Worm (Caenorhabditis elegans) whole organism, L3 larva: ENCODE measurements around the gene sphk-1.

Experiments used
- hmg-11 ChIP-seq: sonication (generic microtip); optimal IDR thresholded peaks from 2 replicates; lab custom pipeline; 2016; ENCODE audit warnings: missing genetic modification characterization, missing compliant biosample characterization
- lin-39 ChIP-seq: fragments of 150-350 bp; optimal IDR thresholded peaks from 2 replicates; lab custom pipeline; 2018; ENCODE audit warnings: missing biosample characterization, missing genetic modification reagents, missing genetic modification characterization

DNA sequence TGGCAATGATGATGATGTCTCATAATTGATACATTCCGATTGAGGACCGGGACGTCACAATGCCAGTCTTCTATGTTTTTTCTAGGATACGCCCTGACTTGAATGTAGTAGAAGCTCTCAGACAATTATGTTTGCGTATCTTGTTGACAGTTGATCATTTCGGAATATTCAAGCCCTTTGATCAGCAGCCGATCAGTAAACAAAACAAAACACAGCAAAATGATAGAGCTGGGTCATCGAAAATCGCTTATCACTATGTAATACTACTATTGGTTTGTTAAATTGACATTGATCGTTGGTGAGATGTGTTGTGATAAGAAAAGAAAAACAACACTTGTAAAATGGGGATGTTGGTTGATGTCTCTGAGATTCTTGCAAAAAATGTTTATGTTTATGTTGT is 36.8 kb upstream of the sphk-1 start:
- TF ChIP-seq lin-39 (tag; lab: Kevin White, UChicago) = no peak
- no peak for TF ChIP-seq hmg-11 (tag; lab: Kevin White, UChicago)
